Worm (Caenorhabditis elegans) whole organism, L1 larva: ENCODE data around the gene C17C3.1.

Experiments
- C16A3.4 ChIP-seq: fragments of 150-350 bp; optimal IDR thresholded peaks from 2 replicates; lab custom pipeline; 2014; ENCODE audit warnings: missing biosample characterization, missing genetic modification characterization
- ceh-63 ChIP-seq: fragments of 200-800 bp; sonication (Bioruptor generic); optimal IDR thresholded peaks from 2 replicates; lab custom pipeline; 2018; ENCODE audit warnings: mild to moderate bottlenecking, missing genetic modification characterization, missing compliant biosample characterization
- ceh-8 ChIP-seq: fragments of 200-800 bp; sonication (Bioruptor generic); optimal IDR thresholded peaks from 2 replicates; lab custom pipeline; 2018; ENCODE audit warnings: mild to moderate bottlenecking, missing genetic modification characterization, moderate library complexity, missing compliant biosample characterization
- efl-1 ChIP-seq, 4 experiments: fragments of 150-350 bp; optimal IDR thresholded peaks in 3 of 4; peaks in 1 of 4; 1 replicate in 1 of 4; 2 replicates in 3 of 4; lab custom pipeline; 2014; ENCODE audit warnings: missing biosample characterization in 2 of 4, missing genetic modification characterization in 2 of 4, missing genetic modification reagents in 2 of 4
- egl-13 ChIP-seq: sonication (generic microtip); optimal IDR thresholded peaks from 2 replicates; lab custom pipeline; 2016; ENCODE audit warnings: missing genotype, missing genetic modification reagents, missing genetic modification characterization, missing compliant biosample characterization
- elt-2 ChIP-seq: sonication (generic microtip); optimal IDR thresholded peaks from 2 replicates; lab custom pipeline; 2016; ENCODE audit warnings: missing genetic modification characterization, mild to moderate bottlenecking, inconsistent platforms, missing compliant biosample characterization, missing genetic modification reagents
- ets-5 ChIP-seq: fragments of 200-800 bp; sonication (Bioruptor generic); IDR thresholded peaks from 2 replicates; pipeline ENCODE4 v1.3.6; 2022; ENCODE audit warnings: missing genetic modification characterization, missing compliant biosample characterization
- hlh-17 ChIP-seq: fragments of 200-800 bp; sonication (Bioruptor generic); optimal IDR thresholded peaks from 2 replicates; lab custom pipeline; 2018; ENCODE audit warnings: missing genetic modification characterization, mild to moderate bottlenecking, missing compliant biosample characterization, moderate library complexity, borderline replicate concordance
- irx-1 ChIP-seq: sonication (generic microtip); optimal IDR thresholded peaks from 2 replicates; lab custom pipeline; 2016; ENCODE audit warnings: missing genetic modification characterization, missing compliant biosample characterization
- isw-1 ChIP-seq: fragments of 200-800 bp; sonication (Bioruptor generic); IDR thresholded peaks from 2 replicates; pipeline ENCODE4 v1.3.6; 2022; ENCODE audit warnings: missing genetic modification characterization, missing compliant biosample characterization
- jun-1 ChIP-seq: fragments of 150-350 bp; optimal IDR thresholded peaks from 2 replicates; lab custom pipeline; 2014; ENCODE audit warnings: missing biosample characterization, missing genetic modification reagents, missing genetic modification characterization
- lin-14 ChIP-seq: fragments of 200-800 bp; sonication (Bioruptor generic); optimal IDR thresholded peaks from 2 replicates; lab custom pipeline; 2018; ENCODE audit warnings: mild to moderate bottlenecking, missing genetic modification characterization, moderate library complexity, missing compliant biosample characterization
- lin-15B ChIP-seq: fragments of 150-350 bp; sonication (generic microtip); optimal IDR thresholded peaks from 3 replicates; lab custom pipeline; 2014; ENCODE audit warnings: missing biosample characterization, missing genetic modification characterization
- lin-35 ChIP-seq, 2 experiments: fragments of 150-350 bp; optimal IDR thresholded peaks; 2 replicates each; lab custom pipeline; 2014; ENCODE audit warnings: missing biosample characterization in 2 of 2, missing genetic modification characterization in 2 of 2, missing genetic modification reagents in 2 of 2
- lir-3 ChIP-seq: sonication (generic microtip); optimal IDR thresholded peaks from 2 replicates; lab custom pipeline; 2016; ENCODE audit warnings: mild to moderate bottlenecking, missing genetic modification characterization, moderate library complexity, missing compliant biosample characterization; ENCODE audit not compliant: poor library complexity
- mdl-1 ChIP-seq, 2 experiments: fragments of 150-350 bp; optimal IDR thresholded peaks; 2 replicates each; lab custom pipeline; 2014 to 2017; ENCODE audit warnings: missing biosample characterization in 2 of 2, missing genetic modification characterization in 2 of 2, inconsistent platforms in 1 of 2
- nhr-11 ChIP-seq: fragments of 150-350 bp; optimal IDR thresholded peaks from 2 replicates; lab custom pipeline; 2014; ENCODE audit warnings: missing biosample characterization, missing genetic modification characterization
- nhr-12 ChIP-seq: sonication (generic microtip); optimal IDR thresholded peaks from 2 replicates; lab custom pipeline; 2017; ENCODE audit warnings: missing biosample characterization, missing genetic modification characterization
- nhr-20 ChIP-seq: sonication (generic microtip); optimal IDR thresholded peaks from 2 replicates; lab custom pipeline; 2016; ENCODE audit warnings: mild to moderate bottlenecking, missing genetic modification characterization, missing compliant biosample characterization
- nhr-28 ChIP-seq: fragments of 150-350 bp; optimal IDR thresholded peaks from 2 replicates; lab custom pipeline; 2014; ENCODE audit warnings: missing biosample characterization, missing genetic modification characterization
- nhr-71 ChIP-seq: sonication (generic microtip); optimal IDR thresholded peaks from 2 replicates; lab custom pipeline; 2016; ENCODE audit warnings: mild to moderate bottlenecking, missing genetic modification characterization, moderate library complexity, missing compliant biosample characterization
- nhr-76 ChIP-seq: sonication (generic microtip); optimal IDR thresholded peaks from 2 replicates; lab custom pipeline; 2017; ENCODE audit warnings: missing biosample characterization, missing genetic modification characterization
- nhr-77 ChIP-seq: fragments of 150-350 bp; optimal IDR thresholded peaks from 2 replicates; lab custom pipeline; 2014; ENCODE audit warnings: missing biosample characterization, missing genetic modification characterization
- nhr-84 ChIP-seq: sonication (generic microtip); optimal IDR thresholded peaks from 2 replicates; lab custom pipeline; 2017; ENCODE audit warnings: missing biosample characterization, missing genetic modification characterization
- nhr-90 ChIP-seq: sonication (generic microtip); optimal IDR thresholded peaks from 2 replicates; lab custom pipeline; 2016; ENCODE audit warnings: mild to moderate bottlenecking, missing genetic modification characterization, missing compliant biosample characterization; ENCODE audit not compliant: poor library complexity
- pax-3 ChIP-seq: fragments of 200-800 bp; sonication (Bioruptor generic); optimal IDR thresholded peaks from 2 replicates; lab custom pipeline; 2018; ENCODE audit warnings: mild to moderate bottlenecking, missing genetic modification characterization, moderate library complexity, missing compliant biosample characterization
- pqm-1 ChIP-seq: sonication (generic microtip); optimal IDR thresholded peaks from 3 replicates; lab custom pipeline; 2017; ENCODE audit warnings: missing biosample characterization, missing genetic modification characterization
- skn-1 ChIP-seq: fragments of 150-350 bp; optimal IDR thresholded peaks from 2 replicates; lab custom pipeline; 2014; ENCODE audit warnings: missing biosample characterization, missing genetic modification characterization
- snu-23 ChIP-seq: sonication (generic microtip); optimal IDR thresholded peaks from 2 replicates; lab custom pipeline; 2016; ENCODE audit warnings: missing genetic modification characterization, missing compliant biosample characterization
- sptf-1 ChIP-seq: fragments of 150-350 bp; optimal IDR thresholded peaks from 2 replicates; lab custom pipeline; 2014; ENCODE audit warnings: missing biosample characterization, missing genetic modification characterization
- sup-37 ChIP-seq: fragments of 200-800 bp; sonication (Bioruptor generic); optimal IDR thresholded peaks from 2 replicates; lab custom pipeline; 2018; ENCODE audit warnings: mild to moderate bottlenecking, missing genetic modification characterization, missing compliant biosample characterization
- tbx-2 ChIP-seq: sonication (generic microtip); optimal IDR thresholded peaks from 2 replicates; lab custom pipeline; 2016; ENCODE audit warnings: missing genetic modification characterization, missing compliant biosample characterization
- tlp-1 ChIP-seq: fragments of 150-350 bp; optimal IDR thresholded peaks from 2 replicates; lab custom pipeline; 2014; ENCODE audit warnings: missing biosample characterization, missing genetic modification characterization
- unc-62 ChIP-seq: fragments of 150-350 bp; optimal IDR thresholded peaks from 2 replicates; lab custom pipeline; 2014; ENCODE audit warnings: missing biosample characterization, missing genetic modification reagents, missing genetic modification characterization
- ztf-11 ChIP-seq, 2 experiments: sonication (generic microtip); optimal IDR thresholded peaks; 2 replicates each; lab custom pipeline; 2016 to 2017; ENCODE audit warnings: missing genetic modification characterization in 2 of 2, missing biosample characterization in 1 of 2, missing compliant biosample characterization in 1 of 2

The C17C3.1 gene

ce11 chrII:5547442-5547894 lies 22.9 kb upstream of the C17C3.1 start, which contains the start of gene acdh-2:
acdh-2 (minus strand) TSS chrII:5547492.
- TF ChIP-seq nhr-71, result peak; percentile 51
- TF ChIP-seq ceh-8 (GFP tag; lab: Kevin White, UChicago), result no peak
- peak; percentile 22 for TF ChIP-seq snu-23 (GFP tag; lab: Kevin White, UChicago)
- no peak for TF ChIP-seq isw-1 (GFP tag; lab: Robert Waterston, UW)

DNA sequence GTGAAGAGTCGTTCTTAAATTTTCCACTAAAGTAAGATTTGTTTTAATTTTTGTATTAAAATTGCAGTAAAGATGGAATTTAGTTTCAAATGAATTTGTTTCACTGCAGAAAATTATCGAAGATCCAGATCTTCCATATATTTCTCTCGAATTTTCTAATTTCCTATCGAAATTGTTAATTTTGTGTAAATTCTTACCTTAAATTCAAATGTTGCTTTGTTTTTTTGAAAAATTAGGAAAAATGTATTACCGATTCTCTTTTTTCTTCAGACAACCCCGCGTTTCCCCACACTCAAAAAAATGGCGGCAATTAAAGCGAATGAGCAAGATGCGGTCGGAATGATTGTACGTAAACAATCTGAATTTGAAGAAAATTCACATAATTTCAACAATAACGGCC lies 20.6 kb upstream of the C17C3.1 start, which contains the start of gene C17C3.6:
C17C3.6 (plus strand) TSS at position 301 of the 400 bp plus-strand sequence.
- TF ChIP-seq ztf-11 (tag; optimal IDR thresholded peaks at IDR 0.05; lab: Kevin White, UChicago) (no peak), nhr-84 (tag; lab: Kevin White, UChicago) (no peak), nhr-11 (tag; lab: Kevin White, UChicago) (no peak), C16A3.4 (tag; lab: Kevin White, UChicago) (no peak), irx-1 (tag; lab: Kevin White, UChicago) (no peak), nhr-71 (no peak), ets-5 (GFP tag; lab: Robert Waterston, UW) (no peak), skn-1 (no peak)

ce11 chrII:5551517-5551916 lies 18.9 kb upstream of the C17C3.1 start, which contains the start of gene C17C3.5:
C17C3.5 (plus strand) TSS chrII:5551817.
- TF ChIP-seq nhr-28 (tag; lab: Kevin White, UChicago), result no peak
- TF ChIP-seq sup-37 (GFP tag; lab: Kevin White, UChicago), result no peak
- no peak for TF ChIP-seq egl-13 (tag; lab: Kevin White, UChicago)
- TF ChIP-seq nhr-12 (tag; lab: Kevin White, UChicago), result no peak
- no peak for TF ChIP-seq hlh-17 (GFP tag; lab: Kevin White, UChicago)
- TF ChIP-seq jun-1, result no peak
- TF ChIP-seq irx-1 (tag; lab: Kevin White, UChicago), result no peak
- no peak for TF ChIP-seq pax-3 (tag; lab: Kevin White, UChicago)
- no peak for TF ChIP-seq efl-1 (optimal IDR thresholded peaks at IDR 0.05; lab: Kevin White, UChicago)
- TF ChIP-seq efl-1 (GFP tag; optimal IDR thresholded peaks at IDR 0.05 in 1 of 2; lab: Kevin White, UChicago), result no peak
- no peak for TF ChIP-seq ceh-63 (GFP tag; lab: Kevin White, UChicago)
- TF ChIP-seq elt-2 (tag; lab: Kevin White, UChicago), result no peak
- TF ChIP-seq sptf-1 (tag; lab: Kevin White, UChicago), result no peak
- TF ChIP-seq nhr-77, result no peak
- no peak for TF ChIP-seq lir-3

DNA sequence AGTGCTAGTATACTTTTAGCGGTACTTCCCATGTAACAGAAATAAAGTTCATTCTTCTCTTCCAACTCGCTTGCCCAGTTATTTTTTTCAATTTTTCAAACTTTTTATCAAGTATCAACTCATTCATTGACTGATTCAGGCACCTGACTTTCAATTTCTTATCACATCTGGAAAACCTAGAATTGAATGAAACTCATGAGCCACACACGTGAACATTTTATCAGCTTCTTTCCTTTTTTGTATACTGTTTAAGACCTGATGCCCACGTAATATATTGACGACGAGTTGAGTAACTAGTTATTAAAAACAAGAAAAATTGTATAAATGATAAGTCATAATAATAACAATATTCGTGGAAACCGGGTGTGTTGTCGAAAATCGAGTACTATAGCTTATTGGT lies 16.8 kb upstream of the C17C3.1 start:
- no peak for TF ChIP-seq nhr-76
- peak; percentile 31 for TF ChIP-seq pqm-1 (tag; lab: Kevin White, UChicago)
- no peak for TF ChIP-seq mdl-1 (tag; optimal IDR thresholded peaks at IDR 0.05; lab: Kevin White, UChicago)
- TF ChIP-seq lin-15B (tag; lab: Kevin White, UChicago), result no peak
- TF ChIP-seq egl-13 (tag; lab: Kevin White, UChicago), result no peak
- peak; percentile 10 for TF ChIP-seq nhr-90 (tag; lab: Kevin White, UChicago)
- peak; percentile 98 for TF ChIP-seq elt-2 (tag; lab: Kevin White, UChicago)
- no peak for TF ChIP-seq unc-62
- peak; percentile 18 for TF ChIP-seq nhr-71
- TF ChIP-seq tbx-2 (tag; lab: Kevin White, UChicago), result no peak
- TF ChIP-seq nhr-20, result peak; percentile 4
- TF ChIP-seq lin-14 (GFP tag; lab: Kevin White, UChicago), result no peak
- no peak for TF ChIP-seq jun-1
- TF ChIP-seq tlp-1 (tag; lab: Kevin White, UChicago), result no peak
- TF ChIP-seq lin-35 (GFP tag; optimal IDR thresholded peaks at IDR 0.05; lab: Kevin White, UChicago), result peak in 1 of 2 experiments; percentile 30
